Fruit fly (Drosophila melanogaster): Measurements from ENCODE around the gene CG3407.

CG3407 gene

dm6 chr2L:3775767-3776351 lies 37.4 kb downstream of the CG3407 start (continued):
- TF ChIP-seq Gug (GFP tag; IDR thresholded peaks at IDR 0.05): 0 out of 4 replicates have a peak, but pooled peaks have one; percentile 24
- TF ChIP-seq CG3281 (GFP tag; optimal IDR thresholded peaks at IDR 0.05): peak; percentile 1
- TF ChIP-seq gsb (GFP tag; IDR thresholded peaks at IDR 0.05): no peak
- no peak for TF ChIP-seq Sry-δ (GFP tag; optimal IDR thresholded peaks at IDR 0.05)
- TF ChIP-seq CG33213 (GFP tag; optimal IDR thresholded peaks at IDR 0.05): peak; percentile 15
- TF ChIP-seq CG2199 (GFP tag; IDR thresholded peaks at IDR 0.05): no peak
- no peak for TF ChIP-seq hbn (GFP tag; IDR thresholded peaks at IDR 0.05; ENCODE audit: partially characterized antibody)
- peak; percentile 53 for TF ChIP-seq dmrt99B (tag; optimal IDR thresholded peaks at IDR 0.05)
- no peak for TF ChIP-seq Mrtf (GFP tag; IDR thresholded peaks at IDR 0.05)
- TF ChIP-seq fu2 (GFP tag; optimal IDR thresholded peaks at IDR 0.05): no peak
- TF ChIP-seq Six4 (GFP tag; optimal IDR thresholded peaks at IDR 0.05): no peak
- no peak for TF ChIP-seq MTF-1 (GFP tag; optimal IDR thresholded peaks at IDR 0.05; ENCODE audit: borderline replicate concordance)
- TF ChIP-seq MESR4 (GFP tag; optimal IDR thresholded peaks at IDR 0.05): no peak
- TF ChIP-seq Adf1 (GFP tag; IDR thresholded peaks at IDR 0.05): no peak
- TF ChIP-seq odd (GFP tag; optimal IDR thresholded peaks at IDR 0.05): no peak
- TF ChIP-seq vvl (GFP tag; IDR thresholded peaks at IDR 0.05): peak; percentile 6; the same call in 1 of the 2 replicates
- 0 out of 3 replicates have a peak, but pooled peaks have one; percentile 7 for TF ChIP-seq CG34422 (GFP tag; IDR thresholded peaks at IDR 0.05)
- peak; percentile 83 for TF ChIP-seq row (GFP tag; IDR thresholded peaks at IDR 0.05)
- TF ChIP-seq psq (GFP tag; optimal IDR thresholded peaks at IDR 0.05): no peak
- TF ChIP-seq Scr (GFP tag; IDR thresholded peaks at IDR 0.05; ENCODE audit: partially characterized antibody): no peak
- TF ChIP-seq Dip3 (GFP tag; optimal IDR thresholded peaks at IDR 0.05): no peak
- TF ChIP-seq abd-A (tag; optimal IDR thresholded peaks at IDR 0.05): no peak
- TF ChIP-seq CG14050 (GFP tag; IDR thresholded peaks at IDR 0.05): no peak
- TF ChIP-seq cwo (GFP tag; optimal IDR thresholded peaks at IDR 0.05): no peak
- TF ChIP-seq CG1832 (GFP tag; optimal IDR thresholded peaks at IDR 0.05): no peak
- peak; percentile 29 to 81 for TF ChIP-seq Pdp1 (GFP tag; optimal IDR thresholded peaks at IDR 0.05)
- TF ChIP-seq CG17568 (GFP tag; optimal IDR thresholded peaks at IDR 0.05): no peak
- TF ChIP-seq Rfx (GFP tag; IDR thresholded peaks at IDR 0.05): no peak
- TF ChIP-seq CrebB (tag; optimal IDR thresholded peaks at IDR 0.05): no peak
- no peak for TF ChIP-seq nau (GFP tag; optimal IDR thresholded peaks at IDR 0.05)
- no peak for TF ChIP-seq corto (GFP tag; optimal IDR thresholded peaks at IDR 0.05)
- peak; percentile 7; the same call in 1 of the 2 replicates for TF ChIP-seq E2f1 (GFP tag; IDR thresholded peaks at IDR 0.05)
- 0 out of 3 replicates have a peak, but pooled peaks have one; percentile 15 for TF ChIP-seq Opbp (GFP tag; IDR thresholded peaks at IDR 0.05; ENCODE audit: partially characterized antibody)
- TF ChIP-seq Sin3A (optimal IDR thresholded peaks at IDR 0.05): no peak
- TF ChIP-seq hb (GFP tag; IDR thresholded peaks at IDR 0.05; ENCODE audit: partially characterized antibody): no peak
- no peak for TF ChIP-seq sna (GFP tag; IDR thresholded peaks at IDR 0.05; ENCODE audit: partially characterized antibody)
- 0 out of 2 replicates have a peak, but pooled peaks have one; percentile 1 for TF ChIP-seq dati (GFP tag; IDR thresholded peaks at IDR 0.05)
- no peak for TF ChIP-seq schlank (tag; optimal IDR thresholded peaks at IDR 0.05)
- no peak for TF ChIP-seq Camta (GFP tag; optimal IDR thresholded peaks at IDR 0.05)

dm6 chr2L:3773624-3773978 lies 39.6 kb downstream of the CG3407 start:
- TF ChIP-seq CG4328 (GFP tag; optimal IDR thresholded peaks at IDR 0.05) (no peak), Max (GFP tag; optimal IDR thresholded peaks at IDR 0.05) (no peak), pita (GFP tag; optimal IDR thresholded peaks at IDR 0.05) (no peak), CG7556 (GFP tag; optimal IDR thresholded peaks at IDR 0.05) (no peak), kni (GFP tag; optimal IDR thresholded peaks at IDR 0.05) (peak; percentile 61), Fer3 (tag; optimal IDR thresholded peaks at IDR 0.05) (no peak), CG8359 (GFP tag; optimal IDR thresholded peaks at IDR 0.05; ENCODE audit: borderline replicate concordance) (no peak), CG11696 (GFP tag; IDR thresholded peaks at IDR 0.05) (no peak), sd (tag; optimal IDR thresholded peaks at IDR 0.05) (peak; percentile 18), CG13894 (tag; optimal IDR thresholded peaks at IDR 0.05) (peak; percentile 68), slbo (GFP tag; IDR thresholded peaks at IDR 0.05) (no peak), slou (GFP tag; optimal IDR thresholded peaks at IDR 0.05) (no peak), bcd (GFP tag; optimal IDR thresholded peaks at IDR 0.05) (no peak), CG15073 (GFP tag; optimal IDR thresholded peaks at IDR 0.05) (no peak)

Data from whole organism, embryonic.